Worm (Caenorhabditis elegans): ENCODE data around the gene ZK1037.6.

DNA sequence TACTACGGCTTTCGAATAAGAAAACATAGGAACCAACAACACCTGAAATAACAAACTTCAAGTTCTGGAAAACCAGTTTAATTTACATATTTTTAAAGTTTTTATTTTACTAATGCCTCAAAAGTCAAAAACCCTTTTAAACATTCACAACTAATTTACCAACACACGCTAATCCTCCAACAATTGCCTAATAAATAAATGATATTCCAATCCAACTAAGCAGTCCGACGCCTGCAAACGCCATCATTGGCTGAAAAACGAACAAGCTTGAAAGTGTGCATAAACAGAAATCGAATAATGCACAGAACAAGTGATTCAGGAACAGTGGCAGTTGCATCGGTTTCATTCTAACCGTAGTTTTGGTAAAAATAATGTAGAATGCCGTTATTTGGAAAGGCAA lies 40.2 kb upstream of the ZK1037.6 start:
- no peak for TF ChIP-seq flt-1 (GFP tag; IDR thresholded peaks at IDR 0.05)
- TF ChIP-seq T22C8.4 (GFP tag; IDR thresholded peaks at IDR 0.05): no peak
- TF ChIP-seq cog-1 (tag; optimal IDR thresholded peaks at IDR 0.05): no peak
- no peak for TF ChIP-seq ztf-29 (GFP tag; IDR thresholded peaks at IDR 0.05)
- no peak for TF ChIP-seq ref-1 (GFP tag; conservative IDR thresholded peaks at IDR 0.05)
- TF ChIP-seq klf-2 (GFP tag; conservative IDR thresholded peaks at IDR 0.05): no peak
- TF ChIP-seq ztf-23 (GFP tag; IDR thresholded peaks at IDR 0.05): no peak
- no peak for TF ChIP-seq tab-1 (GFP tag; IDR thresholded peaks at IDR 0.05)
- no peak for TF ChIP-seq med-1 (GFP tag; optimal IDR thresholded peaks at IDR 0.05; ENCODE audit: insufficient read depth)
